Worm (Caenorhabditis elegans) whole organism, L3 larva: ENCODE data around the gene C16A11.4.

Source experiments
- aly-2 ChIP-seq: fragments of 150-350 bp; optimal IDR thresholded peaks from 2 replicates; lab custom pipeline; 2014; ENCODE audit warnings: missing biosample characterization, missing genetic modification characterization
- ama-1 ChIP-seq: fragments of 150-350 bp; optimal IDR thresholded peaks from 2 replicates; lab custom pipeline; 2018
- ceh-28 ChIP-seq: fragments of 150-350 bp; optimal IDR thresholded peaks from 2 replicates; lab custom pipeline; 2014; ENCODE audit warnings: missing biosample characterization, missing genetic modification reagents, missing genetic modification characterization
- ceh-9 ChIP-seq: sonication (generic microtip); optimal IDR thresholded peaks from 2 replicates; lab custom pipeline; 2018; ENCODE audit warnings: missing biosample characterization, missing genetic modification characterization
- egl-27 ChIP-seq: sonication (generic microtip); optimal IDR thresholded peaks from 4 replicates; lab custom pipeline; 2017; ENCODE audit warnings: missing biosample characterization, missing genetic modification reagents, missing genetic modification characterization
- elt-2 ChIP-seq: sonication (generic microtip); optimal IDR thresholded peaks from 2 replicates; lab custom pipeline; 2016; ENCODE audit warnings: missing genetic modification reagents, mild to moderate bottlenecking, missing genetic modification characterization, missing compliant biosample characterization
- eor-1 ChIP-seq, 2 experiments: fragments of 150-350 bp; optimal IDR thresholded peaks; 2 replicates each; lab custom pipeline; 2014 to 2018; ENCODE audit warnings: missing biosample characterization in 2 of 2, missing genetic modification characterization in 2 of 2
- fkh-10 ChIP-seq: sonication (generic microtip); optimal IDR thresholded peaks from 2 replicates; lab custom pipeline; 2017; ENCODE audit warnings: missing biosample characterization, missing genetic modification reagents, missing genetic modification characterization
- fkh-2 ChIP-seq: fragments of 150-350 bp; optimal IDR thresholded peaks from 2 replicates; lab custom pipeline; 2014; ENCODE audit warnings: missing biosample characterization, missing genetic modification reagents, missing genetic modification characterization
- fos-1 ChIP-seq: fragments of 150-350 bp; optimal IDR thresholded peaks from 2 replicates; lab custom pipeline; 2014; ENCODE audit warnings: missing biosample characterization, missing genetic modification characterization
- mdl-1 ChIP-seq: fragments of 150-350 bp; optimal IDR thresholded peaks from 2 replicates; lab custom pipeline; 2014; ENCODE audit warnings: missing biosample characterization, missing genetic modification characterization
- nhr-237 ChIP-seq: fragments of 150-350 bp; optimal IDR thresholded peaks from 2 replicates; lab custom pipeline; 2014; ENCODE audit warnings: missing biosample characterization, missing genetic modification characterization
- nhr-25 ChIP-seq: sonication (generic microtip); optimal IDR thresholded peaks from 2 replicates; lab custom pipeline; 2017; ENCODE audit warnings: missing biosample characterization, missing genetic modification characterization
- nhr-43 ChIP-seq: sonication (generic microtip); optimal IDR thresholded peaks from 2 replicates; lab custom pipeline; 2016; ENCODE audit warnings: mild to moderate bottlenecking, missing genetic modification characterization, missing compliant biosample characterization; ENCODE audit not compliant: poor library complexity, severe bottlenecking
- nhr-67 ChIP-seq: fragments of 150-350 bp; optimal IDR thresholded peaks from 2 replicates; lab custom pipeline; 2014; ENCODE audit warnings: missing biosample characterization, missing genetic modification characterization
- nhr-76 ChIP-seq: fragments of 150-350 bp; sonication (generic microtip); optimal IDR thresholded peaks from 5 replicates; lab custom pipeline; 2014; ENCODE audit warnings: missing biosample characterization, missing genetic modification characterization
- nhr-77 ChIP-seq: fragments of 150-350 bp; optimal IDR thresholded peaks from 2 replicates; lab custom pipeline; 2014; ENCODE audit warnings: missing biosample characterization, missing genetic modification characterization
- pha-4 ChIP-seq: fragments of 150-350 bp; optimal IDR thresholded peaks from 2 replicates; lab custom pipeline; 2014; ENCODE audit warnings: missing biosample characterization, missing genetic modification reagents, missing genetic modification characterization
- pqm-1 ChIP-seq: fragments of 150-350 bp; optimal IDR thresholded peaks from 2 replicates; lab custom pipeline; 2017; ENCODE audit warnings: missing biosample characterization, missing genetic modification characterization, inconsistent platforms
- skn-1 ChIP-seq: fragments of 150-350 bp; optimal IDR thresholded peaks from 2 replicates; lab custom pipeline; 2014; ENCODE audit warnings: missing biosample characterization, missing genetic modification characterization
- tbx-2 ChIP-seq: sonication (generic microtip); optimal IDR thresholded peaks from 2 replicates; lab custom pipeline; 2016; ENCODE audit warnings: mild to moderate bottlenecking, missing genetic modification characterization, missing compliant biosample characterization
- zag-1 ChIP-seq: fragments of 150-350 bp; optimal IDR thresholded peaks from 2 replicates; lab custom pipeline; 2014; ENCODE audit warnings: missing biosample characterization, missing genetic modification characterization
- ztf-11 ChIP-seq: fragments of 150-350 bp; optimal IDR thresholded peaks from 2 replicates; lab custom pipeline; 2014; ENCODE audit warnings: missing biosample characterization, missing genetic modification characterization
- ztf-4 ChIP-seq: fragments of 150-350 bp; optimal IDR thresholded peaks from 2 replicates; lab custom pipeline; 2014; ENCODE audit warnings: missing biosample characterization, missing genetic modification characterization

C16A11.4 gene

ce11 chrII:4275637-4276252, 48.9 kb downstream of the C16A11.4 start, which contains the start of gene npr-42:
npr-42 (plus strand) TSS chrII:4276202.
- TF ChIP-seq pqm-1 (tag; lab: Kevin White, UChicago) (no peak), mdl-1 (tag; lab: Kevin White, UChicago) (no peak), aly-2 (tag; lab: Kevin White, UChicago) (no peak), nhr-77 (tag; lab: Kevin White, UChicago) (no peak), elt-2 (no peak), nhr-237 (tag; lab: Kevin White, UChicago) (no peak), fos-1 (tag; lab: Kevin White, UChicago) (no peak), ceh-9 (tag; lab: Kevin White, UChicago) (no peak), skn-1 (tag; lab: Kevin White, UChicago) (no peak), eor-1 (tag; optimal IDR thresholded peaks at IDR 0.05; lab: Kevin White, UChicago) (no peak), nhr-67 (tag; lab: Kevin White, UChicago) (no peak)

- no peak for TF ChIP-seq ama-1
- no peak for TF ChIP-seq ztf-11
- no peak for TF ChIP-seq tbx-2 (tag; lab: Kevin White, UChicago)
- TF ChIP-seq ztf-4 (tag; lab: Kevin White, UChicago), result no peak
- peak; percentile 9 for TF ChIP-seq fkh-10 (GFP tag; lab: Kevin White, UChicago)
- TF ChIP-seq egl-27, result no peak
- TF ChIP-seq nhr-76 (tag; lab: Kevin White, UChicago), result no peak
Observed at ce11 chrII:4276924-4277323, 50.1 kb downstream of the C16A11.4 start.

- TF ChIP-seq skn-1 (tag; lab: Kevin White, UChicago) (no peak), pqm-1 (tag; lab: Kevin White, UChicago) (no peak), nhr-43 (tag; lab: Kevin White, UChicago) (no peak), ceh-9 (tag; lab: Kevin White, UChicago) (no peak), zag-1 (tag; lab: Kevin White, UChicago) (no peak), nhr-25 (no peak), aly-2 (tag; lab: Kevin White, UChicago) (no peak), fkh-2 (tag; lab: Kevin White, UChicago) (no peak), ceh-28 (no peak), pha-4 (tag; lab: Kevin White, UChicago) (no peak)
Observed at ce11 chrII:4277639-4278038, 50.8 kb downstream of the C16A11.4 start.
